Worm (Caenorhabditis elegans) whole organism, L4 larva: Measurements from ENCODE around the gene aakg-1.
A peak's percentile ranks its signal among the peaks of the same experiment; 100 is the strongest.

Experiments
- F49E8.2 ChIP-seq: sonication (generic microtip); optimal IDR thresholded peaks from 2 replicates; lab custom pipeline; 2016; ENCODE audit warnings: missing compliant biosample characterization, mild to moderate bottlenecking, missing genetic modification characterization, borderline replicate concordance
- R02D3.7 ChIP-seq: fragments of 150-350 bp; sonication (generic microtip); optimal IDR thresholded peaks from 3 replicates; lab custom pipeline; 2014; ENCODE audit warnings: missing biosample characterization, missing genetic modification characterization
- Y105C5A.15 ChIP-seq: fragments of 200-800 bp; sonication (Bioruptor generic); IDR thresholded peaks from 2 replicates; pipeline ENCODE4 v1.3.6; 2022; ENCODE audit warnings: missing genetic modification characterization, missing compliant biosample characterization
- Y75B8A.6 ChIP-seq: fragments of 200-800 bp; sonication (Bioruptor generic); IDR thresholded peaks from 2 replicates; pipeline ENCODE4 v1.3.6; 2022; ENCODE audit warnings: missing genetic modification reagents, missing genetic modification characterization, missing compliant biosample characterization
- ZK337.2 ChIP-seq: fragments of 200-800 bp; sonication (Bioruptor generic); IDR thresholded peaks from 2 replicates; pipeline ENCODE4 v1.3.6; 2022; ENCODE audit warnings: missing genetic modification reagents, missing genetic modification characterization, missing compliant biosample characterization
- aly-2 ChIP-seq: sonication (generic microtip); optimal IDR thresholded peaks from 2 replicates; lab custom pipeline; 2018; ENCODE audit warnings: missing biosample characterization, missing genetic modification characterization
- arid-1 ChIP-seq: fragments of 200-800 bp; sonication (Bioruptor generic); conservative IDR thresholded peaks from 2 replicates; pipeline ENCODE4 v1.3.6; 2022; ENCODE audit warnings: missing genetic modification reagents, missing genetic modification characterization, missing compliant biosample characterization
- ceh-20 ChIP-seq: fragments of 200-800 bp; sonication (Bioruptor generic); IDR thresholded peaks from 2 replicates; pipeline ENCODE4 v1.3.6; 2022; ENCODE audit warnings: missing genetic modification reagents, missing genetic modification characterization, missing compliant biosample characterization
- ceh-28 ChIP-seq: fragments of 150-350 bp; optimal IDR thresholded peaks from 2 replicates; lab custom pipeline; 2014; ENCODE audit warnings: missing biosample characterization, missing genetic modification reagents, missing genetic modification characterization
- ceh-44 ChIP-seq: fragments of 200-800 bp; sonication (Bioruptor generic); IDR thresholded peaks from 2 replicates; pipeline ENCODE4 v1.3.6; 2022; ENCODE audit warnings: missing genetic modification reagents, missing genetic modification characterization, missing compliant biosample characterization
- ces-1 ChIP-seq: fragments of 150-350 bp; sonication (generic microtip); optimal IDR thresholded peaks from 4 replicates; lab custom pipeline; 2014; ENCODE audit warnings: missing biosample characterization, missing genetic modification reagents, missing genetic modification characterization
- ctbp-1 ChIP-seq: fragments of 200-800 bp; sonication (Bioruptor generic); IDR thresholded peaks from 2 replicates; pipeline ENCODE4 v1.3.6; 2022; ENCODE audit warnings: missing genetic modification reagents, missing genetic modification characterization, missing compliant biosample characterization
- daf-19 ChIP-seq: fragments of 200-800 bp; sonication (Bioruptor generic); conservative IDR thresholded peaks from 2 replicates; pipeline ENCODE4 v1.3.6; 2022; ENCODE audit warnings: missing genetic modification characterization, missing compliant biosample characterization
- daf-8 ChIP-seq: fragments of 200-800 bp; sonication (Bioruptor generic); IDR thresholded peaks from 2 replicates; pipeline ENCODE4 v1.3.6; 2022; ENCODE audit warnings: missing genetic modification characterization, missing compliant biosample characterization
- dmd-6 ChIP-seq: fragments of 200-800 bp; sonication (Bioruptor generic); IDR thresholded peaks from 2 replicates; pipeline ENCODE4 v1.3.6; 2022; ENCODE audit warnings: missing genetic modification reagents, missing genetic modification characterization, missing compliant biosample characterization
- dmd-8 ChIP-seq: fragments of 200-800 bp; sonication (Bioruptor generic); IDR thresholded peaks from 2 replicates; pipeline ENCODE4 v1.3.6; 2022; ENCODE audit warnings: missing genetic modification characterization, missing compliant biosample characterization
- dmd-9 ChIP-seq: fragments of 200-800 bp; sonication (Bioruptor generic); IDR thresholded peaks from 2 replicates; pipeline ENCODE4 v1.3.6; 2022; ENCODE audit warnings: missing genetic modification reagents, missing genetic modification characterization, missing compliant biosample characterization
- egl-27 ChIP-seq: sonication (generic microtip); optimal IDR thresholded peaks from 3 replicates; lab custom pipeline; 2017; ENCODE audit warnings: missing biosample characterization, missing genetic modification reagents, missing genetic modification characterization
- fkh-10 ChIP-seq: fragments of 150-350 bp; optimal IDR thresholded peaks from 2 replicates; lab custom pipeline; 2014; ENCODE audit warnings: missing biosample characterization, missing genetic modification reagents, missing genetic modification characterization
- gei-8 ChIP-seq: fragments of 200-800 bp; sonication (Bioruptor generic); optimal IDR thresholded peaks from 2 replicates; lab custom pipeline; 2018; ENCODE audit warnings: mild to moderate bottlenecking, missing genetic modification characterization, missing compliant biosample characterization
- hif-1 ChIP-seq, 2 experiments: sonication (generic microtip); optimal IDR thresholded peaks; 2 replicates each; lab custom pipeline; 2016 to 2017; ENCODE audit warnings: missing compliant biosample characterization in 2 of 2, missing genetic modification characterization in 2 of 2, missing genetic modification reagents in 2 of 2, missing genotype in 2 of 2, mild to moderate bottlenecking in 1 of 2
- hlh-30 ChIP-seq: sonication (generic microtip); optimal IDR thresholded peaks from 2 replicates; lab custom pipeline; 2017; ENCODE audit warnings: antibody characterized with exemption, mild to moderate bottlenecking, missing genetic modification characterization, missing compliant biosample characterization; ENCODE audit not compliant: insufficient read depth
- hmg-1.1 ChIP-seq: fragments of 200-800 bp; sonication (Bioruptor generic); IDR thresholded peaks from 2 replicates; pipeline ENCODE4 v1.3.6; 2022; ENCODE audit warnings: missing genetic modification reagents, missing genetic modification characterization, missing compliant biosample characterization
- lin-13 ChIP-seq: fragments of 150-350 bp; optimal IDR thresholded peaks from 2 replicates; lab custom pipeline; 2014; ENCODE audit warnings: missing biosample characterization, missing genetic modification reagents, missing genetic modification characterization
- lin-38 ChIP-seq: fragments of 200-800 bp; sonication (Bioruptor generic); IDR thresholded peaks from 2 replicates; pipeline ENCODE4 v1.3.6; 2022; ENCODE audit warnings: missing genetic modification reagents, missing genetic modification characterization, missing compliant biosample characterization
- lsy-2 ChIP-seq, 2 experiments: fragments of 150-350 bp in 1 of 2; sonication (generic microtip) in 1 of 2; optimal IDR thresholded peaks; 2 replicates each; lab custom pipeline; 2014 to 2017; ENCODE audit warnings: missing biosample characterization in 2 of 2, missing genetic modification characterization in 2 of 2
- mdt-29 ChIP-seq: fragments of 200-800 bp; sonication (Bioruptor generic); IDR thresholded peaks from 2 replicates; pipeline ENCODE4 v1.3.6; 2022; ENCODE audit warnings: missing genetic modification reagents, missing genetic modification characterization, missing compliant biosample characterization
- mep-1 ChIP-seq: fragments of 150-350 bp; sonication (generic microtip); optimal IDR thresholded peaks from 3 replicates; lab custom pipeline; 2014; ENCODE audit warnings: missing biosample characterization, missing genetic modification characterization
- mes-2 ChIP-seq: sonication (generic microtip); optimal IDR thresholded peaks from 2 replicates; lab custom pipeline; 2016; ENCODE audit warnings: missing genotype, mild to moderate bottlenecking, missing genetic modification characterization, missing compliant biosample characterization; ENCODE audit not compliant: poor library complexity, severe bottlenecking
- mxl-3 ChIP-seq: fragments of 200-800 bp; sonication (Bioruptor generic); optimal IDR thresholded peaks from 2 replicates; lab custom pipeline; 2018; ENCODE audit warnings: mild to moderate bottlenecking, missing genetic modification characterization, missing compliant biosample characterization
- nhr-10 ChIP-seq: fragments of 150-350 bp; optimal IDR thresholded peaks from 2 replicates; lab custom pipeline; 2014; ENCODE audit warnings: missing biosample characterization, missing genetic modification characterization
- nhr-237 ChIP-seq: sonication (generic microtip); optimal IDR thresholded peaks from 2 replicates; lab custom pipeline; 2017; ENCODE audit warnings: missing biosample characterization, missing genetic modification characterization
- nhr-42 ChIP-seq: fragments of 200-800 bp; sonication (Bioruptor generic); IDR thresholded peaks from 2 replicates; pipeline ENCODE4 v1.3.6; 2022; ENCODE audit warnings: missing genetic modification characterization, missing compliant biosample characterization
- nhr-48 ChIP-seq: sonication (generic microtip); optimal IDR thresholded peaks from 2 replicates; lab custom pipeline; 2016; ENCODE audit warnings: mild to moderate bottlenecking, missing genetic modification characterization, missing compliant biosample characterization
- nhr-6 ChIP-seq: fragments of 150-350 bp; optimal IDR thresholded peaks from 2 replicates; lab custom pipeline; 2014; ENCODE audit warnings: missing biosample characterization, missing genetic modification characterization
- nhr-76 ChIP-seq: fragments of 150-350 bp; optimal IDR thresholded peaks from 2 replicates; lab custom pipeline; 2014; ENCODE audit warnings: missing biosample characterization, missing genetic modification characterization
- pha-4 ChIP-seq, 2 experiments: fragments of 150-350 bp in 1 of 2; fragments of 200-800 bp in 1 of 2; sonication (Bioruptor generic) in 1 of 2; IDR thresholded peaks in 1 of 2; optimal IDR thresholded peaks in 1 of 2; 2 replicates each; pipeline versions ENCODE4 v1.3.6 to Lab custom; 2014 to 2022; ENCODE audit warnings: missing genetic modification characterization in 2 of 2, missing genetic modification reagents in 2 of 2, missing biosample characterization in 1 of 2, missing compliant biosample characterization in 1 of 2
- rbr-2 ChIP-seq: sonication (generic microtip); optimal IDR thresholded peaks from 2 replicates; lab custom pipeline; 2016; ENCODE audit warnings: missing genotype, missing genetic modification characterization, missing compliant biosample characterization
- saeg-2 ChIP-seq: fragments of 200-800 bp; sonication (Bioruptor generic); IDR thresholded peaks from 2 replicates; pipeline ENCODE4 v1.3.6; 2022; ENCODE audit warnings: missing genetic modification reagents, missing genetic modification characterization, missing compliant biosample characterization
- skn-1 ChIP-seq: fragments of 150-350 bp; optimal IDR thresholded peaks from 2 replicates; lab custom pipeline; 2014; ENCODE audit warnings: missing biosample characterization, missing genetic modification characterization
- snpc-1.2 ChIP-seq: fragments of 200-800 bp; sonication (Bioruptor generic); IDR thresholded peaks from 2 replicates; pipeline ENCODE4 v1.3.6; 2022; ENCODE audit warnings: missing genetic modification reagents, missing genetic modification characterization, missing compliant biosample characterization
- unc-130 ChIP-seq: sonication (generic microtip); optimal IDR thresholded peaks from 2 replicates; lab custom pipeline; 2016; ENCODE audit warnings: missing genetic modification reagents, missing genetic modification characterization, missing compliant biosample characterization
- unc-39 ChIP-seq: sonication (generic microtip); optimal IDR thresholded peaks from 2 replicates; lab custom pipeline; 2017; ENCODE audit warnings: missing biosample characterization, missing genetic modification characterization
- zfp-3 ChIP-seq: fragments of 200-800 bp; sonication (Bioruptor generic); conservative IDR thresholded peaks from 2 replicates; pipeline ENCODE4 v1.3.6; 2022; ENCODE audit warnings: missing genetic modification reagents, missing genetic modification characterization, missing compliant biosample characterization
- zip-2 ChIP-seq: fragments of 150-350 bp; optimal IDR thresholded peaks from 2 replicates; lab custom pipeline; 2014; ENCODE audit warnings: missing biosample characterization, missing genetic modification characterization
- ztf-7 ChIP-seq: fragments of 150-350 bp; optimal IDR thresholded peaks from 2 replicates; lab custom pipeline; 2014; ENCODE audit warnings: missing biosample characterization, missing genetic modification characterization

Gene aakg-1

DNA sequence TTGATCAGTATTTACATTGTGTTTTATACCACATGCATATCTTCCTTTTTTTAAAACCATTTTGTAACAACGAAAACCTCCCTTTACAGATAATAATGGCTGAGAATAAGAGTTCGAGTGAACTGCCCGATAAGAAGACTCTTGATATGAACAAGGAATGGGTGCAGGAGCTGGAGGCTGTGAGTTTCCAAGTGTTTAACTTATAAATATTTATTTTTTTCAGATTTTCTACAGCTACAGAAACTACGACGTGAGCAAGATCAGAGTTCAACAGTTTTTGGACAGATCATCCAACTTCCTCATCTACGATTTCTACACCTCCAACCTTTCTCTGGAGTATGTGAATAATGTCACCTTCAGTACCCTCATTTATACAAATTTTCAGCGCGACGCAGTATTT lies 78.8 kb downstream of the aakg-1 start, which contains the start of gene herd-1 (continued):
- TF ChIP-seq dmd-8 (GFP tag; lab: Robert Waterston, UW) (peak; percentile 68; the same call in 1 of the 2 replicates), gei-8 (GFP tag; lab: Kevin White, UChicago) (no peak), arid-1 (GFP tag; lab: Robert Waterston, UW) (peak; percentile 49; the same call in 1 of the 2 replicates), mes-2 (no peak), nhr-42 (GFP tag; lab: Robert Waterston, UW) (no peak), mep-1 (tag; lab: Kevin White, UChicago) (no peak), daf-8 (GFP tag; lab: Robert Waterston, UW) (no peak), F49E8.2 (peak; percentile 42), Y105C5A.15 (GFP tag; lab: Robert Waterston, UW) (no peak), dmd-6 (GFP tag; lab: Robert Waterston, UW) (no peak), nhr-10 (tag; lab: Kevin White, UChicago) (no peak), ces-1 (GFP tag; lab: Kevin White, UChicago) (no peak), ZK337.2 (GFP tag; lab: Robert Waterston, UW) (no peak), ceh-20 (no peak), mdt-29 (GFP tag; lab: Robert Waterston, UW) (0 out of 2 replicates have a peak, but pooled peaks have one; percentile 16), zfp-3 (no peak), lsy-2 (tag; optimal IDR thresholded peaks at IDR 0.05; lab: Kevin White, UChicago) (no peak), lin-38 (GFP tag; lab: Robert Waterston, UW) (peak; percentile 57), egl-27 (no peak), nhr-48 (no peak), saeg-2 (GFP tag; lab: Robert Waterston, UW) (no peak), ztf-7 (no peak), ctbp-1 (0 out of 2 replicates have a peak, but pooled peaks have one; percentile 43), nhr-6 (tag; lab: Kevin White, UChicago) (no peak), Y75B8A.6 (GFP tag; lab: Robert Waterston, UW) (no peak), R02D3.7 (no peak), dmd-9 (GFP tag; lab: Robert Waterston, UW) (no peak), rbr-2 (tag; lab: Kevin White, UChicago) (no peak)

DNA sequence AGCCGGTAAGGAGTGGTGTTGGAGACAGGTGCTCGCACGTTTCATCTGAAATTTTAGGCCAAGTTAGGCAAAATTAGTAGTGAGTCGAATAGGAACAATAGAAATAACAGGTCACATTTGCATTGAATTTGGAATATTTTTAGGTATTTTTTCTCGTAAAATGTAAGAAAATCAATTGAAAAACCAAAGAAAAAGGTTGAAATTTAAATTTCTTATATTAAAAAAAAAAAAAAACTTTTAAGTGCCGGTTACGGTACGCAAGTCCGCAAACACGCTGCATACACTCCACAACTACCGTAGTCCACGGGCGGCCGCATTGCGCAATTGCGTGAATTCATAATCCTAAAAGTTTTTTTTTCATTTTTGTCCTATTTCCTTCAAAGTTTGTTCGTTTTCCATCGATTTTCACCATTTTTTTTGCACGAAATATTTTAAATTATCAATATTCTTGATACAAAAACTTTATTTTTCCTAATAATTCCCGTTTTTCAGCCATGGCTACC lies 79.6 kb downstream of the aakg-1 start, which contains the start of the genes Y111B2A.1 and Y111B2A.2:
TSS of gene Y111B2A.1 (minus strand) at position 51 of the 503 bp plus-strand sequence.
TSS of gene Y111B2A.2 (plus strand) at position 493 of the 503 bp plus-strand sequence.
- TF ChIP-seq hif-1 (tag; optimal IDR thresholded peaks at IDR 0.05; lab: Kevin White, UChicago) = no peak
- TF ChIP-seq fkh-10 (GFP tag; lab: Kevin White, UChicago) = no peak
- TF ChIP-seq mxl-3 (GFP tag; lab: Kevin White, UChicago) = no peak
- TF ChIP-seq nhr-76 (tag; lab: Kevin White, UChicago) = no peak
- no peak for TF ChIP-seq Y105C5A.15 (GFP tag; lab: Robert Waterston, UW)
- TF ChIP-seq dmd-9 (GFP tag; lab: Robert Waterston, UW) = no peak
- TF ChIP-seq lin-13 (GFP tag; lab: Kevin White, UChicago) = no peak
- TF ChIP-seq nhr-237 = no peak
- TF ChIP-seq ceh-44 (GFP tag; lab: Robert Waterston, UW) = no peak
- no peak for TF ChIP-seq pha-4 (GFP tag; IDR thresholded peaks at IDR 0.05; lab: Robert Waterston, UW)
- no peak for TF ChIP-seq pha-4 (tag; optimal IDR thresholded peaks at IDR 0.05; lab: Kevin White, UChicago)
- TF ChIP-seq skn-1 (tag; lab: Kevin White, UChicago) = no peak
- no peak for TF ChIP-seq daf-19 (GFP tag; lab: Robert Waterston, UW)
- TF ChIP-seq lin-38 (GFP tag; lab: Robert Waterston, UW) = peak; percentile 61
- no peak for TF ChIP-seq snpc-1.2 (GFP tag; lab: Robert Waterston, UW)
- no peak for TF ChIP-seq zip-2 (tag; lab: Kevin White, UChicago)
- no peak for TF ChIP-seq ceh-28 (tag; lab: Kevin White, UChicago)
- TF ChIP-seq unc-39 (tag; lab: Kevin White, UChicago) = no peak
- TF ChIP-seq hmg-1.1 (GFP tag; lab: Robert Waterston, UW) = no peak
- TF ChIP-seq hlh-30 = no peak
- peak; percentile 49 for TF ChIP-seq unc-130 (GFP tag; lab: Kevin White, UChicago)
- no peak for TF ChIP-seq rbr-2 (tag; lab: Kevin White, UChicago)
- peak; percentile 34 for TF ChIP-seq mes-2
- no peak for TF ChIP-seq aly-2 (tag; lab: Kevin White, UChicago)
